Fruit fly (Drosophila melanogaster) whole organism, wandering third instar larva: ENCODE data around the gene CG7352.

Experiments used
- Abd-B ChIP-seq: fragments of >200 bp; optimal IDR thresholded peaks from 2 replicates; lab custom pipeline; 2017; ENCODE audit warnings: missing biosample characterization, missing genetic modification characterization
- Mio ChIP-seq: sonication (Bioruptor generic); optimal IDR thresholded peaks from 2 replicates; lab custom pipeline; 2016; ENCODE audit warnings: missing biosample characterization, missing genetic modification characterization
- Vsx2 ChIP-seq: fragments of 200-300, 225-300 bp; sonication (Bioruptor generic); optimal IDR thresholded peaks from 2 replicates; lab custom pipeline; 2018; ENCODE audit warnings: missing biosample characterization, missing genetic modification characterization; ENCODE audit not compliant: partially characterized antibody
- br ChIP-seq: fragments of 200-800 bp; sonication (Bioruptor generic); optimal IDR thresholded peaks from 2 replicates; lab custom pipeline; 2016; ENCODE audit warnings: missing biosample characterization, missing genetic modification characterization
- dl ChIP-seq, 2 experiments: fragments of 175-275, 200-275 bp in 1 of 2; fragments of 200-275 bp in 1 of 2; sonication (Bioruptor generic); optimal IDR thresholded peaks; lab custom pipeline; 2018; ENCODE audit warnings: mild to moderate bottlenecking in 2 of 2, missing biosample characterization in 2 of 2, missing genetic modification characterization in 2 of 2, moderate library complexity in 2 of 2; ENCODE audit not compliant: partially characterized antibody in 2 of 2, insufficient read depth in 1 of 2
- h ChIP-seq: fragments of 200-800 bp; sonication (Bioruptor generic); optimal IDR thresholded peaks from 3 replicates; lab custom pipeline; 2016; ENCODE audit warnings: missing biosample characterization, mild to moderate bottlenecking, missing genetic modification characterization
- pan ChIP-seq: fragments of >200 bp; optimal IDR thresholded peaks from 2 replicates; lab custom pipeline; 2017
- usp ChIP-seq: fragments of >200 bp; optimal IDR thresholded peaks from 2 replicates; lab custom pipeline; 2017; ENCODE audit warnings: missing biosample characterization, missing genetic modification characterization

dm6 chr3R:8368553-8368952 is 21.2 kb downstream of the CG7352 start:
- TF ChIP-seq br (GFP tag; lab: Kevin White, UChicago): no peak
- no peak for TF ChIP-seq usp (GFP tag; lab: Kevin White, UChicago)
- no peak for TF ChIP-seq dl (GFP tag; optimal IDR thresholded peaks at IDR 0.05; lab: Kevin White, UChicago; ENCODE audit: insufficient read depth in 1 of 2, partially characterized antibody in 2 of 2)
- no peak for TF ChIP-seq Mio (GFP tag; lab: Kevin White, UChicago)
- TF ChIP-seq Abd-B (GFP tag; lab: Kevin White, UChicago): no peak
- TF ChIP-seq pan (lab: Kevin White, UChicago): no peak
- TF ChIP-seq Vsx2 (GFP tag; lab: Kevin White, UChicago): no peak
- TF ChIP-seq h (GFP tag; lab: Kevin White, UChicago): no peak
